Worm (Caenorhabditis elegans): ENCODE results near the gene nex-3.

nex-3 gene

DNA sequence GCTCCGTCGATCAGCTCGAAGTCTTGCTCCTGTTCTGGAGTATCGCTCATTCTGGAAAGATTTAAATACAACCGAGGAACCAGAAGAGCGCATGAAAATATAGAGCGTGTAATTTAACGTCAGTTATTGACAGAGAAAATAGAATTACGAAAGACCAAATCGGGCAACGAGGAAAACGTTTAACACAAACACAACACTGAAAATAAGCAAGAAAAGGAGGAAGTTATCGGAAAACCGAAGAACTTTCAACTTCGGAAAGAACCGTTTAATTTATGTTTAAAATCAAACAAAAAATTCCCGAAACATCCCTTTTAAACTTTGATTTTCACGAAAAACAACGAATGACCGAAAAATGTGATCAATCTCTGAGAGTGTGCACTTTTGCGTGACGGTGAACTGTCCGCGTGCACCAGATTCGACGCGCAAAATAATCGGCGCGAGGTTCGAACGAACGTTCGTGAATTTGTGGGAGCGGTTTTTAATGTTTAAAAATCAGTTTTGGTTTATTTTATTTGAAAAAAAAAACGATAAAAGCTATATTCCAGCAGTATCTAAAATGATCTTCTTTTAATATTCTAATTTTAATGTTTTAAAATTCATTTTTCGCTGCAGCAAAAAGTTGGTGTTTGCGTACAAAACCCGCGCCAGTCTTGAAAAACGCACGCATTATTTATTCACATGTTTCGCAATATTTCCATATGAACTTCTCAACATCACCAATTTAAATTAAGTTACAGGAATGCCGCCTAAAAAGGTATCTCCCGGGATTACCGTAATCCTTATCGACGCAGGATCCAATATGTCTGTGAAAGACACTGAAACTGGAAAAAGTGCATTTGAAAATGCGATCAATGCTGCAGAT is 22.5 kb upstream of the nex-3 start, which contains the start of the genes R07E5.7 and cku-80 (continued):
- TF ChIP-seq pag-3 (tag; optimal IDR thresholded peaks at IDR 0.05; ENCODE audit: borderline replicate concordance, insufficient read depth): no peak
- no peak for TF ChIP-seq mab-9 (GFP tag; IDR thresholded peaks at IDR 0.05)
- peak; percentile 73 for TF ChIP-seq nhr-47 (tag; optimal IDR thresholded peaks at IDR 0.05)
- TF ChIP-seq C34B4.2 (tag; optimal IDR thresholded peaks at IDR 0.05): no peak
- no peak for TF ChIP-seq lin-39 (tag; optimal IDR thresholded peaks at IDR 0.05)
- TF ChIP-seq egl-27 (tag; optimal IDR thresholded peaks at IDR 0.05): no peak
- no peak for TF ChIP-seq ceh-88 (GFP tag; IDR thresholded peaks at IDR 0.05)
- no peak for TF ChIP-seq mef-2 (tag; optimal IDR thresholded peaks at IDR 0.05)
- no peak for TF ChIP-seq ztf-4 (tag; optimal IDR thresholded peaks at IDR 0.05)
- TF ChIP-seq ceh-8 (GFP tag; optimal IDR thresholded peaks at IDR 0.05): no peak
- TF ChIP-seq skn-1 (tag; optimal IDR thresholded peaks at IDR 0.05): no peak
- peak in 1 of 2 experiments; percentile 41 for TF ChIP-seq mdl-1 (tag; optimal IDR thresholded peaks at IDR 0.05)
- no peak for TF ChIP-seq efl-3 (GFP tag; optimal IDR thresholded peaks at IDR 0.05)
- no peak for TF ChIP-seq lin-14 (GFP tag; optimal IDR thresholded peaks at IDR 0.05)
- TF ChIP-seq grh-1 (GFP tag; IDR thresholded peaks at IDR 0.05): no peak
- TF ChIP-seq nhr-85 (tag): peak; percentile 75
- TF ChIP-seq fkh-8 (tag; optimal IDR thresholded peaks at IDR 0.05): peak; percentile 30
- TF ChIP-seq dsc-1 (tag; optimal IDR thresholded peaks at IDR 0.05): peak; percentile 40
- no peak for TF ChIP-seq fos-1 (tag; optimal IDR thresholded peaks at IDR 0.05)
- no peak for TF ChIP-seq pqm-1 (tag; optimal IDR thresholded peaks at IDR 0.05)
- TF ChIP-seq unc-86 (tag; optimal IDR thresholded peaks at IDR 0.05): peak; percentile 46
- no peak for TF ChIP-seq nhr-237 (tag; optimal IDR thresholded peaks at IDR 0.05)
- TF ChIP-seq lir-3 (tag; optimal IDR thresholded peaks at IDR 0.05; ENCODE audit: poor library complexity): no peak
- TF ChIP-seq C16A3.4 (tag; optimal IDR thresholded peaks at IDR 0.05): peak; percentile 70
- TF ChIP-seq fkh-10 (GFP tag; optimal IDR thresholded peaks at IDR 0.05): no peak
- no peak for TF ChIP-seq nhr-12 (tag; optimal IDR thresholded peaks at IDR 0.05)
- TF ChIP-seq vab-15 (tag; optimal IDR thresholded peaks at IDR 0.05): no peak
- no peak for TF ChIP-seq nhr-84 (tag; optimal IDR thresholded peaks at IDR 0.05)
- TF ChIP-seq snpc-4 (tag; optimal IDR thresholded peaks at IDR 0.05): peak; percentile 44
- TF ChIP-seq swsn-7 (tag; optimal IDR thresholded peaks at IDR 0.05): peak; percentile 54
- TF ChIP-seq lin-13 (GFP tag; optimal IDR thresholded peaks at IDR 0.05): peak; percentile 51
- TF ChIP-seq aly-2 (tag; optimal IDR thresholded peaks at IDR 0.05): no peak
- TF ChIP-seq unc-62 (GFP tag; optimal IDR thresholded peaks at IDR 0.05): no peak
- TF ChIP-seq nhr-77 (tag; optimal IDR thresholded peaks at IDR 0.05): peak; percentile 24
- no peak for TF ChIP-seq hpl-2 (GFP tag; optimal IDR thresholded peaks at IDR 0.05)
- no peak for TF ChIP-seq zag-1 (tag; optimal IDR thresholded peaks at IDR 0.05)
- TF ChIP-seq sptf-1 (tag; optimal IDR thresholded peaks at IDR 0.05): no peak
- TF ChIP-seq ztf-11 (tag; optimal IDR thresholded peaks at IDR 0.05): peak in 1 of 2 experiments; percentile 28
- TF ChIP-seq nhr-28 (tag; optimal IDR thresholded peaks at IDR 0.05): no peak
- peak; percentile 74 to 78 for TF ChIP-seq lsy-2 (tag; optimal IDR thresholded peaks at IDR 0.05)
- no peak for TF ChIP-seq fkh-4 (tag; optimal IDR thresholded peaks at IDR 0.05; ENCODE audit: borderline replicate concordance)
- TF ChIP-seq rnt-1 (tag; optimal IDR thresholded peaks at IDR 0.05): peak; percentile 78
- no peak for TF ChIP-seq unc-98 (GFP tag; IDR thresholded peaks at IDR 0.05)
- peak; percentile 70 for TF ChIP-seq nhr-20 (tag; optimal IDR thresholded peaks at IDR 0.05)
- no peak for TF ChIP-seq ama-1 (optimal IDR thresholded peaks at IDR 0.05)
- no peak for TF ChIP-seq ceh-63 (GFP tag; optimal IDR thresholded peaks at IDR 0.05)
- peak; percentile 42 for TF ChIP-seq sox-4 (tag; optimal IDR thresholded peaks at IDR 0.05)
- peak; percentile 78 for TF ChIP-seq nhr-71 (tag; optimal IDR thresholded peaks at IDR 0.05)
- peak; percentile 61 for TF ChIP-seq xbp-1 (tag; optimal IDR thresholded peaks at IDR 0.05)
- TF ChIP-seq Y116A8C.19 (tag; optimal IDR thresholded peaks at IDR 0.05; ENCODE audit: borderline replicate concordance): no peak
- TF ChIP-seq dpl-1 (GFP tag; optimal IDR thresholded peaks at IDR 0.05): peak; percentile 86 to 91 (median 90)
- TF ChIP-seq jun-1 (tag; optimal IDR thresholded peaks at IDR 0.05): no peak

All from whole organism, L1 larva.